Worm (Caenorhabditis elegans): Measurements from ENCODE around the gene srw-142.

srw-142 gene

DNA sequence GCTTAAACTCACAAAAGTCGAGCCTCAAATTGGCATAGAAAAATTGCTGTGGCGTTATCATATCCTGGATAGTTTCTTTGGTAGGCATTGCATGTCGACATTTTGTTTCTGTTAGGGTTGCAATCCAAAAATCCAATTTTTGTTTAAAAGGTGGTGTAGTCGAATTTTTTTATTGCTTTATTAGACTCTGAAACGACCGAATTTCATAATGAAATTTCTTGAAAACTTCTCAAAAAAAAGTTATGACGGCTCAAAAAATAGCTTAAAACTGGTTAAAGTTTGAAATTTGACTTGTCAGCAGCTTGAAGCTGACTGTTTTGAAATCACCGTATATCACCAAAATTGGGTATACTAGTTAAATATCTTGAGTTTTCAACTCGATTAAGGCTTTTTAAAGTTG lies 16.7 kb downstream of the srw-142 start, which contains the start of gene srw-143:
TSS of gene srw-143 (minus strand) at position 101 of the 400 bp plus-strand sequence.
- no peak for TF ChIP-seq daf-12 (tag; optimal IDR thresholded peaks at IDR 0.05)
- TF ChIP-seq nhr-23 (tag; optimal IDR thresholded peaks at IDR 0.05) = no peak
- no peak for TF ChIP-seq elt-1 (tag; optimal IDR thresholded peaks at IDR 0.05)

DNA sequence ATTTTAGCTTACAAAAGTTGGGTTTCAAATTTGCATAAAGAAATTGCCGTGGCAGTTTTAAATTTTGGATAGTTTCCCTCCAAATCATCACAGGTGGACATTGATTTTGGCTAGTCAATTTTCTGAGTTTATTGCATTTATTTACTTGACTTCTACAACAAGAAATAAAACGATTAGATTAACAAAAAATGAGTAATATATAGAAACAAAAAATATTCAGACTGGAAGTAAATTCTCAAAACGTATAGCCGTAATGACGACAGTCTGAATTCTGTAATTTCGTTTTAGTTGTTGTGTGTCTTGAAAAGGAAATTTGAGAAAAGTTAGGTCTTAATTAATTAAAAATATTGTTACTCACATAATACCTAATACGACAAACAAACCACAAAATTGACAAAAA lies 19.6 kb downstream of the srw-142 start, which contains the start of gene srw-141:
TSS of gene srw-141 (minus strand) at position 101 of the 400 bp plus-strand sequence.
- TF ChIP-seq R02D3.7 (tag; optimal IDR thresholded peaks at IDR 0.05) (no peak), lin-15B (tag; optimal IDR thresholded peaks at IDR 0.05) (no peak), ceh-82 (tag; optimal IDR thresholded peaks at IDR 0.05) (no peak), ztf-4 (tag; optimal IDR thresholded peaks at IDR 0.05) (no peak), ztf-11 (tag; optimal IDR thresholded peaks at IDR 0.05) (no peak), egl-27 (tag; optimal IDR thresholded peaks at IDR 0.05) (no peak), fos-1 (tag; optimal IDR thresholded peaks at IDR 0.05) (no peak), egl-5 (tag; optimal IDR thresholded peaks at IDR 0.05) (no peak), skn-1 (tag; optimal IDR thresholded peaks at IDR 0.05) (no peak), hmg-11 (tag; optimal IDR thresholded peaks at IDR 0.05) (no peak), pha-4 (tag; optimal IDR thresholded peaks at IDR 0.05) (no peak)

DNA sequence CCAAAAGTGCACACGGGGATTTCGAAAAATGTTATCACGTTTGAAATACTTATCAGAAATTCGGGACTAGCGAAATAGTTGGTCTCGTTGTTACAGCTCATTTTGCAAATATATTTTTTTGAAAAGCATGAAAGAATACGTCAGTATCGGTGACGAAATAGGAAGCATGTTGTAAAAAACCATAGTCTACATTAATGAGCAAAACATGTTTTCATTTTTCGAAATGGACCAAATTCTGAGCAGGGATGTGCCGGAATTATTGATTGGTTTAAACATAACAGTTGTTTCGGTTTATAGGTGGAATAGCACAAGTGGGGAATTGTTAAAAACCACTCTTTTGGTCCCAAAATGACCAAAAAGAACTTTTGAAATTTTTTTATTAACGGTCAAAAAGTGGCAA lies 24.0 kb downstream of the srw-142 start, which contains the start of gene srh-247:
TSS of gene srh-247 (minus strand) at position 101 of the 400 bp plus-strand sequence.
- TF ChIP-seq zag-1 (tag; optimal IDR thresholded peaks at IDR 0.05) (no peak), skn-1 (tag; optimal IDR thresholded peaks at IDR 0.05) (no peak), nhr-67 (tag; optimal IDR thresholded peaks at IDR 0.05) (no peak), snpc-4 (tag; optimal IDR thresholded peaks at IDR 0.05) (no peak), egl-5 (tag; optimal IDR thresholded peaks at IDR 0.05) (no peak), unc-39 (tag; optimal IDR thresholded peaks at IDR 0.05) (no peak), nhr-11 (tag; optimal IDR thresholded peaks at IDR 0.05) (no peak), pha-4 (tag; optimal IDR thresholded peaks at IDR 0.05) (no peak), ama-1 (optimal IDR thresholded peaks at IDR 0.05) (no peak), fkh-10 (GFP tag; optimal IDR thresholded peaks at IDR 0.05) (no peak), nhr-23 (tag; optimal IDR thresholded peaks at IDR 0.05) (no peak), lin-39 (tag; optimal IDR thresholded peaks at IDR 0.05) (no peak), nhr-77 (tag; optimal IDR thresholded peaks at IDR 0.05) (no peak), ceh-82 (tag; optimal IDR thresholded peaks at IDR 0.05) (no peak), lsy-12 (tag; optimal IDR thresholded peaks at IDR 0.05) (no peak)

DNA sequence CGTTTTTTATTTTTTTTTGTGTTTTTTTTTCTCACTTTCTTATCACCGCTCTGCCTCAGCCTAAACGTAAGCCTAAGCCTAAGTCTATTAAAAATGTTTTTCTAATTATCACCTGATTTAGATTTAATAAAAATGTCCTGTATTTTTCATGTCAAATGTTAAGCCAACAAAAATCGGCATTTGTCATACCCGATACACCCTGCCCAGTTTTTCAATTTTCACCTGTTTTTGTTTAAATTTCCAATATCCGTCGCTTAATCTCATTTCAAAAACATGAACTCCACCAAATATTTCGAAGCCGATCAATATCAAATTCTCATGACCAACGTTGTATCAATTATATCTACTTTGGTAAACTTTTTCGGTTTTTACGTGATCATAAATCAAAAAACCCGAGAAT lies 26.9 kb downstream of the srw-142 start, which contains the start of gene C31B8.1:
TSS of gene C31B8.1 (plus strand) at position 301 of the 400 bp plus-strand sequence.
- no peak for TF ChIP-seq snpc-4 (tag; optimal IDR thresholded peaks at IDR 0.05)
- TF ChIP-seq daf-12 (tag; optimal IDR thresholded peaks at IDR 0.05) = no peak
- no peak for TF ChIP-seq ceh-16 (tag; optimal IDR thresholded peaks at IDR 0.05)
- TF ChIP-seq fkh-10 (GFP tag; optimal IDR thresholded peaks at IDR 0.05) = no peak
- TF ChIP-seq jun-1 (tag; optimal IDR thresholded peaks at IDR 0.05) = no peak
- TF ChIP-seq unc-39 (tag; optimal IDR thresholded peaks at IDR 0.05) = no peak
- TF ChIP-seq aly-2 (tag; optimal IDR thresholded peaks at IDR 0.05) = no peak
- TF ChIP-seq sea-2 (GFP tag; optimal IDR thresholded peaks at IDR 0.05) = no peak
- no peak for TF ChIP-seq R02D3.7 (tag; optimal IDR thresholded peaks at IDR 0.05)
- no peak for TF ChIP-seq elt-1 (tag; optimal IDR thresholded peaks at IDR 0.05)
- no peak for TF ChIP-seq eor-1 (tag; optimal IDR thresholded peaks at IDR 0.05)
- TF ChIP-seq elt-3 (tag; optimal IDR thresholded peaks at IDR 0.05) = no peak

DNA sequence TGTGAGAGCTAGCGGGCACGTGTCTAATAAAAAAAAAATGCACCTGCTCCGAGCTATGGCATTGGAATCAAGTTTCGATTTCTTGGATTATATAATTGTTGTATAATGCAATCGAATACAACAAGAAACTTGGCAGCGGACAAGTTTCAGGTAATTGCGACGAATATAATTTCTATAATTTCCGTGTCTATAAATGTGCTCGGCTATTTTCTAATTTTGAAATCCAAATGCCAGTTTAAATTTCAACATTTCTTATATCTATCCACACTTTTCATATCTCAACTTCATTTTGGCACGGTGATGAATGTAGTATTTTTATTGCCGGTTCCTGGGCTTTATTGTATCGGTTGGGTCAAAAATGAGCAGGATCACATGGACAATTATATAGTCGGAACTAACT lies 28.3 kb downstream of the srw-142 start, which contains the start of gene C31B8.16:
TSS of gene C31B8.16 (plus strand) at position 301 of the 400 bp plus-strand sequence.
- TF ChIP-seq pqm-1 (tag; optimal IDR thresholded peaks at IDR 0.05) = no peak
- no peak for TF ChIP-seq ama-1 (optimal IDR thresholded peaks at IDR 0.05)
- no peak for TF ChIP-seq nhr-67 (tag; optimal IDR thresholded peaks at IDR 0.05)
- no peak for TF ChIP-seq nhr-12 (tag; optimal IDR thresholded peaks at IDR 0.05)

DNA sequence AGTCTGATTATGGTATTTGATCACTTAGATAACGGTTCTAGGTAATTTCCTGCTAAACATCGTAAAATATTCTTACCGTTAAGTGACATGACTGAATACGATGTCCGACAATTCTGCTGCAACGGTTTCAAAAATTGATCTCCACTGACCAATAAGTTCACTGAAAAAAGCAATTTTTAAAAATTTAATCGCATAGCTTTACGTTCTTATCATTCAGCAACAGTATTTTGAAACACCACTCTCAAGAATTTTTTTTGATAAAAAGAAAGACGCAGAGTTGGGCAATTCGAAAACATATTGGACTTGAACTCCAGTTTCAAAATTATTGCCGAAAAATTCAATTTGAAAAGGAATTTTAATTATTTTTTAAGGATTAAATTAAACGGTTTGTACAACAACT lies 30.5 kb downstream of the srw-142 start, which contains the start of gene C31B8.12:
TSS of gene C31B8.12 (minus strand) at position 101 of the 400 bp plus-strand sequence.
- TF ChIP-seq pqm-1 (tag; optimal IDR thresholded peaks at IDR 0.05) (no peak), skn-1 (tag; optimal IDR thresholded peaks at IDR 0.05) (no peak), nhr-76 (tag; optimal IDR thresholded peaks at IDR 0.05) (no peak), fkh-10 (GFP tag; optimal IDR thresholded peaks at IDR 0.05) (no peak), hmg-11 (tag; optimal IDR thresholded peaks at IDR 0.05) (no peak), nhr-67 (tag; optimal IDR thresholded peaks at IDR 0.05) (no peak)
